Worm (Caenorhabditis elegans): ENCODE measurements around the gene ZK792.7.

The ZK792.7 gene

ce11 chrIV:11665010-11665409 lies 29.2 kb upstream of the ZK792.7 start, which contains the start of gene ZK809.9:
Gene ZK809.9 (plus strand): TSS chrIV:11665310.
- TF ChIP-seq mbf-1 (tag; optimal IDR thresholded peaks at IDR 0.05) (no peak), ztf-4 (tag; optimal IDR thresholded peaks at IDR 0.05) (no peak), nhr-237 (tag; optimal IDR thresholded peaks at IDR 0.05) (no peak)

- TF ChIP-seq unc-55 (GFP tag; optimal IDR thresholded peaks at IDR 0.05) = no peak
- TF ChIP-seq nhr-25 (tag; optimal IDR thresholded peaks at IDR 0.05) = no peak
These were observed 26.2 kb upstream of the ZK792.7 start, which contains the start of gene atg-4.2 for ce11 chrIV:11668001-11668400. Gene atg-4.2 (plus strand): TSS chrIV:11668024.

- no peak for TF ChIP-seq egl-27 (tag; optimal IDR thresholded peaks at IDR 0.05)
- TF ChIP-seq ceh-16 (tag; optimal IDR thresholded peaks at IDR 0.05) = no peak
- TF ChIP-seq ama-1 (optimal IDR thresholded peaks at IDR 0.05) = no peak
- TF ChIP-seq lsy-2 (tag; optimal IDR thresholded peaks at IDR 0.05) = no peak
- no peak for TF ChIP-seq sma-9 (GFP tag; optimal IDR thresholded peaks at IDR 0.05)
- TF ChIP-seq sma-9 (tag; optimal IDR thresholded peaks at IDR 0.05) = no peak
These were observed 20.7 kb upstream of the ZK792.7 start, which contains the start of gene inx-8 for ce11 chrIV:11673543-11673942. Gene inx-8 (plus strand): TSS chrIV:11673843.

- no peak for TF ChIP-seq sma-9 (GFP tag; optimal IDR thresholded peaks at IDR 0.05)
- no peak for TF ChIP-seq sma-9 (tag; optimal IDR thresholded peaks at IDR 0.05)
These were observed 18.2 kb upstream of the ZK792.7 start, which contains the start of gene inx-9 for ce11 chrIV:11676054-11676453. Gene inx-9 (plus strand): TSS chrIV:11676354.

- TF ChIP-seq nhr-23 (tag; optimal IDR thresholded peaks at IDR 0.05) (no peak), ztf-11 (tag; optimal IDR thresholded peaks at IDR 0.05) (no peak), unc-62 (GFP tag; optimal IDR thresholded peaks at IDR 0.05) (no peak), skn-1 (tag; optimal IDR thresholded peaks at IDR 0.05) (no peak), F13H6.1 (tag; optimal IDR thresholded peaks at IDR 0.05) (no peak), lsy-2 (tag; optimal IDR thresholded peaks at IDR 0.05) (no peak), aly-2 (tag; optimal IDR thresholded peaks at IDR 0.05) (no peak), ceh-82 (tag; optimal IDR thresholded peaks at IDR 0.05) (no peak), sma-9 (GFP tag; optimal IDR thresholded peaks at IDR 0.05) (no peak), sma-9 (tag; optimal IDR thresholded peaks at IDR 0.05) (no peak)
These were observed 12.3 kb upstream of the ZK792.7 start, which contains the start of gene ZK792.4 for ce11 chrIV:11681905-11682304. Gene ZK792.4 (minus strand): TSS chrIV:11682005.

- TF ChIP-seq gmeb-1 (tag; optimal IDR thresholded peaks at IDR 0.05) (no peak), nhr-12 (tag; optimal IDR thresholded peaks at IDR 0.05) (no peak), ama-1 (optimal IDR thresholded peaks at IDR 0.05) (no peak), nhr-23 (tag; optimal IDR thresholded peaks at IDR 0.05) (no peak), ztf-4 (tag; optimal IDR thresholded peaks at IDR 0.05) (no peak), unc-62 (GFP tag; optimal IDR thresholded peaks at IDR 0.05) (no peak), dmd-4 (tag; optimal IDR thresholded peaks at IDR 0.05) (no peak), lin-11 (tag; optimal IDR thresholded peaks at IDR 0.05) (no peak), lin-39 (tag; optimal IDR thresholded peaks at IDR 0.05) (no peak), Y55F3AM.14 (GFP tag; optimal IDR thresholded peaks at IDR 0.05) (no peak), ceh-16 (tag; optimal IDR thresholded peaks at IDR 0.05) (no peak)
These were observed 6.2 kb upstream of the ZK792.7 start, which contains the start of gene ZK792.5 for ce11 chrIV:11688018-11688417. Gene ZK792.5 (minus strand): TSS chrIV:11688118.

ce11 chrIV:11690988-11691387 lies 3.3 kb upstream of the ZK792.7 start, which contains the start of gene let-60:
Gene let-60 (minus strand): TSS chrIV:11691088.
- TF ChIP-seq sma-3 (GFP tag; optimal IDR thresholded peaks at IDR 0.05) (no peak), nhr-77 (tag; optimal IDR thresholded peaks at IDR 0.05) (no peak), nhr-6 (tag; optimal IDR thresholded peaks at IDR 0.05) (no peak), ZK546.5 (tag; optimal IDR thresholded peaks at IDR 0.05) (no peak), sem-4 (tag; optimal IDR thresholded peaks at IDR 0.05) (no peak), blmp-1 (tag; optimal IDR thresholded peaks at IDR 0.05; ENCODE audit: insufficient read depth) (no peak), nhr-129 (tag; optimal IDR thresholded peaks at IDR 0.05) (no peak)
